Worm (Caenorhabditis elegans): ENCODE results near the gene vit-1.

DNA sequence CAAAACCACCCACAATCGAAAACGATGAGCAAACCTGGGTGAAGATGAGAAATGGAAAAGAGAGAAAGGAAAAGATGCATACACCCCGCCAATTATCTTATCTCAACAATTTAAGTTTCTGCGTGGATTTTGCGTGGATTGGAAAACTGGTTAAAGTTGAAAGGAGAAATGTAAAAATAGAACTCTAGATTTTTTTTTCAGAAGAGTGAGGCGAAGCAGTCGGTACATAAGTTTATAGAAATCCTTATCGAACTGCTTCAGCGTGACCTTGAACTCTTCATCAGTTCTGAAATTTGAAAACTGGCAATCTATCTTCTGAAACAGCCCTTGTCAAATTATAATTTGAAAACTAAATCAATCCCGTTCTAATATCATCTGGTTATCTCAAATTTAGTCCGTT is 38.6 kb upstream of the vit-1 start, which contains the start of gene clik-2:
- no peak for TF ChIP-seq ceh-48 (tag; optimal IDR thresholded peaks at IDR 0.05)
- no peak for TF ChIP-seq sox-2 (GFP tag; IDR thresholded peaks at IDR 0.05)
- no peak for TF ChIP-seq Y22D7AL.16 (tag; optimal IDR thresholded peaks at IDR 0.05)
- TF ChIP-seq tbx-2 (tag; optimal IDR thresholded peaks at IDR 0.05), result no peak
- TF ChIP-seq ttx-3 (tag; optimal IDR thresholded peaks at IDR 0.05), result no peak
- TF ChIP-seq mec-3 (tag; optimal IDR thresholded peaks at IDR 0.05; ENCODE audit: borderline replicate concordance), result no peak
- TF ChIP-seq nhr-11 (tag; optimal IDR thresholded peaks at IDR 0.05), result no peak
- no peak for TF ChIP-seq ztf-16 (tag; optimal IDR thresholded peaks at IDR 0.05)
